Fruit fly (Drosophila melanogaster) whole organism, embryonic: ENCODE measurements around the gene RpL34b.

Experiments used
- CG1647 ChIP-seq: fragments of 200-800 bp; sonication (Bioruptor generic); optimal IDR thresholded peaks from 3 replicates; lab custom pipeline; 2016; ENCODE audit warnings: missing biosample characterization, missing genetic modification characterization
- Dfd ChIP-seq, 2 experiments: fragments of >200 bp; optimal IDR thresholded peaks; 2 replicates each; lab custom pipeline; 2017; ENCODE audit warnings: missing biosample characterization in 2 of 2, missing genetic modification characterization in 2 of 2
- sisA ChIP-seq: fragments of 200-800 bp; sonication (Bioruptor generic); IDR thresholded peaks from 2 replicates; pipeline ENCODE4 v1.3.6; 2022; ENCODE audit warnings: missing biosample characterization, missing genetic modification characterization

DNA sequence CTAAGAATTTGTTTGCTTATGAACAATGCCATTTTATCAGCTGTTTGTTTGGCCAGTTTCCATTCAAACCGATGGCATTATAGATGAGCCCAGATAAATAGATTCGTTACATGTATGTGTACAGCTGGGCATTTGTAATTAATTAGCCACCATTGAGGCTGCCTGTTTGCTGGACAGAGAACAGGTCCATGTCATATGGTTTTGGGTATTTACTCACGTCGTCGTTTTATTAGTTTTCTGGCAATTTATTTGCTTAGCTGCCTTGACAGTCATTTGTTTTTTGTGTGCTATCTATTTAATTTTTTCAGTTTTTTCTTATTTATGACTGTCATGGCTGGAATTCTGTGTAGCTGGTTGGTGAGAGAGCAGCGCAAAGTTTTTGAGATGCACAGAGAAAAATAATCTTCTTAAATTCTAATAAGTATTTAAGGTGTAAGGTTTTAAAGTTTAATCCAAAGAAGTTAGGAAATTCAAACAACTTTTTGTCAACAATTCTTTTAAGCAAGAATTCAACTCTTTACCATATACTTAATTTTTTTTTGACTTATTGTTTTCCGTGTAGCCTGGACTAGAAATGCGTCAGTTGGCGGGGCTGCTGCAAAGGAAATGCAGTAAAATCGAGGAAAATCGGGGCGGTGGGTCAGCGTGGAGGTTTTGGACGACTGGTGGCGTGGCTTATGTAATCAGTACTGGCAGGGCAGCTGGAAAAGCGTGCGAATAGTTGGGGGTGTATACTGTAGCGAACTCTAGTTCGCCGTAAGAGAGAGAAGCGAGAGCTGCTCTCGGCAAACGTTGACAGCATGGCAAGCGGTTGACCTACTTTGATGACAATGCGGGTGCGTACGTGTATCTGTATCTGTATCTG, 33.7 kb upstream of the RpL34b start:
- TF ChIP-seq CG1647 (GFP tag; lab: Kevin White, UChicago) (peak; percentile 79), sisA (peak; percentile 50), Dfd (GFP tag; optimal IDR thresholded peaks at IDR 0.05; lab: Kevin White, UChicago) (no peak)
